Worm (Caenorhabditis elegans) whole organism, L4 larva: ENCODE results near the gene lntl-1.

Source experiments
- aly-2 ChIP-seq: sonication (generic microtip); optimal IDR thresholded peaks from 2 replicates; lab custom pipeline; 2018; ENCODE audit warnings: missing biosample characterization, missing genetic modification characterization
- ceh-82 ChIP-seq: sonication (generic microtip); optimal IDR thresholded peaks from 2 replicates; lab custom pipeline; 2017; ENCODE audit warnings: missing biosample characterization, missing genetic modification characterization
- nhr-6 ChIP-seq: fragments of 150-350 bp; optimal IDR thresholded peaks from 2 replicates; lab custom pipeline; 2014; ENCODE audit warnings: missing biosample characterization, missing genetic modification characterization
- pqm-1 ChIP-seq: sonication (generic microtip); optimal IDR thresholded peaks from 2 replicates; lab custom pipeline; 2017; ENCODE audit warnings: missing biosample characterization, missing genetic modification characterization

DNA sequence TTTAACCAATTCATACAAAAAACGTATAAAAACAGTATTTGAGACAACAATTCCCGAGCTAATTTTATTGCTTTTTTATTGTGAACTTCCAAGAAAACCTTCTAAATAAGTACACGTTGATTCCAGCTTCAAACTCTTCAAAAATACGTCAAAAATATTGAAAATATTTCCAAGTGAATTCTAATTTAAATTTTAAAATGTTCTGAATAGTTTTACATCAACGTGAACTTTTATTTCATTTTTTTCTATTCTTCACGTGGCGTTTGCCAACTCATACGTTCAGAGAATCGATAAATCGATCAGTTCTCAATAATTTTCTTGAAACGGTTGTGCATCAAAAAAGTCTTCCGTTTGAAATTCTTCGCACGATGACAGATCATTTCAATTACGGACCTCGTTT, 9.7 kb downstream of the lntl-1 start, which contains the start of gene C31H1.1:
- no peak for TF ChIP-seq pqm-1 (tag; lab: Kevin White, UChicago)
- no peak for TF ChIP-seq aly-2 (tag; lab: Kevin White, UChicago)
- no peak for TF ChIP-seq ceh-82 (tag; lab: Kevin White, UChicago)
- no peak for TF ChIP-seq nhr-6
